Fruit fly (Drosophila melanogaster) whole organism, embryonic: ENCODE measurements around the gene ldbr.

ENCODE experiments used
- Abd-B ChIP-seq: fragments of 200-800 bp; sonication (Bioruptor generic); optimal IDR thresholded peaks from 2 replicates; lab custom pipeline; 2018; ENCODE audit warnings: missing biosample characterization, mild to moderate bottlenecking, missing genetic modification characterization, moderate library complexity
- Antp ChIP-seq: fragments of 200-800 bp; sonication (Bioruptor generic); optimal IDR thresholded peaks from 3 replicates; lab custom pipeline; 2016; ENCODE audit warnings: missing biosample characterization, missing genetic modification characterization
- Atf6 ChIP-seq: fragments of 200-800 bp; sonication (Bioruptor generic); IDR thresholded peaks from 2 replicates; pipeline ENCODE4 v1.3.6; 2022; ENCODE audit warnings: missing biosample characterization, missing genetic modification characterization
- Bgb ChIP-seq: fragments of 200-800 bp; sonication (Bioruptor generic); IDR thresholded peaks from 2 replicates; pipeline ENCODE4 v1.3.6; 2022; ENCODE audit warnings: missing biosample characterization, missing genetic modification characterization; ENCODE audit not compliant: partially characterized antibody
- CG10543 ChIP-seq: fragments of 200-800 bp; sonication (Bioruptor generic); optimal IDR thresholded peaks from 3 replicates; lab custom pipeline; 2017; ENCODE audit warnings: missing biosample characterization, mild to moderate bottlenecking, missing genetic modification characterization, moderate library complexity
- CG10654 ChIP-seq: fragments of 200-800 bp; sonication (Bioruptor generic); optimal IDR thresholded peaks from 2 replicates; lab custom pipeline; 2016; ENCODE audit warnings: missing biosample characterization, missing genetic modification characterization
- CG11456 ChIP-seq: fragments of 200-800 bp; sonication (Bioruptor generic); IDR thresholded peaks from 3 replicates; pipeline ENCODE4 v1.3.6; 2022; ENCODE audit warnings: missing biosample characterization, missing genetic modification characterization
- CG13424 ChIP-seq: fragments of 200-800 bp; sonication (Bioruptor generic); optimal IDR thresholded peaks from 2 replicates; lab custom pipeline; 2019; ENCODE audit warnings: missing biosample characterization, mild to moderate bottlenecking, missing genetic modification characterization, moderate library complexity
- CG15269 ChIP-seq: fragments of 200-800 bp; sonication (Bioruptor generic); optimal IDR thresholded peaks from 2 replicates; lab custom pipeline; 2018; ENCODE audit warnings: missing biosample characterization, mild to moderate bottlenecking, missing genetic modification characterization, moderate library complexity
- CG16863 ChIP-seq: fragments of 200-800 bp; sonication (Bioruptor generic); optimal IDR thresholded peaks from 3 replicates; lab custom pipeline; 2016; ENCODE audit warnings: missing biosample characterization, missing genetic modification characterization
- CG17385 ChIP-seq: fragments of 200-800 bp; sonication (Bioruptor generic); optimal IDR thresholded peaks from 3 replicates; lab custom pipeline; 2018; ENCODE audit warnings: missing biosample characterization, mild to moderate bottlenecking, missing genetic modification characterization
- CG17802 ChIP-seq: fragments of 200-800 bp; sonication (Bioruptor generic); optimal IDR thresholded peaks from 2 replicates; lab custom pipeline; 2018; ENCODE audit warnings: missing biosample characterization, mild to moderate bottlenecking, missing genetic modification characterization, moderate library complexity
- CG2202 ChIP-seq: fragments of 200-800 bp; sonication (Bioruptor generic); optimal IDR thresholded peaks from 2 replicates; lab custom pipeline; 2018; ENCODE audit warnings: missing biosample characterization, mild to moderate bottlenecking, missing genetic modification characterization
- CG34376 ChIP-seq: fragments of 200-800 bp; sonication (Bioruptor generic); optimal IDR thresholded peaks from 2 replicates; lab custom pipeline; 2018; ENCODE audit warnings: missing biosample characterization, mild to moderate bottlenecking, missing genetic modification characterization
- CG4360 ChIP-seq: fragments of 200-800 bp; sonication (Bioruptor generic); IDR thresholded peaks from 2 replicates; pipeline ENCODE4 v1.3.6; 2022; ENCODE audit warnings: missing biosample characterization, missing genetic modification characterization
- CG4820 ChIP-seq: fragments of 200-800 bp; sonication (Bioruptor generic); optimal IDR thresholded peaks from 3 replicates; lab custom pipeline; 2016; ENCODE audit warnings: missing biosample characterization, missing genetic modification characterization
- CG5953 ChIP-seq: fragments of 200-800 bp; sonication (Bioruptor generic); IDR thresholded peaks from 2 replicates; pipeline ENCODE4 v1.3.6; 2022; ENCODE audit warnings: missing biosample characterization, missing genetic modification characterization
- CG9727 ChIP-seq: fragments of 200-800 bp; sonication (Bioruptor generic); optimal IDR thresholded peaks from 3 replicates; lab custom pipeline; 2017; ENCODE audit warnings: missing biosample characterization, mild to moderate bottlenecking, missing genetic modification characterization
- CG9876 ChIP-seq: fragments of 200-800 bp; sonication (Bioruptor generic); optimal IDR thresholded peaks from 2 replicates; lab custom pipeline; 2016; ENCODE audit warnings: missing biosample characterization, missing genetic modification characterization
- H2.0 ChIP-seq: fragments of 200-800 bp; sonication (Bioruptor generic); IDR thresholded peaks from 2 replicates; pipeline ENCODE4 v1.3.6; 2022; ENCODE audit warnings: missing biosample characterization, missing genetic modification characterization
- HmgD ChIP-seq: fragments of 200-800 bp; sonication (Bioruptor generic); optimal IDR thresholded peaks from 3 replicates; lab custom pipeline; 2016; ENCODE audit warnings: missing biosample characterization, missing genetic modification characterization
- HmgZ ChIP-seq: fragments of 200-800 bp; sonication (Bioruptor generic); optimal IDR thresholded peaks from 2 replicates; lab custom pipeline; 2018; ENCODE audit warnings: missing biosample characterization, mild to moderate bottlenecking, missing genetic modification characterization
- Jarid2 ChIP-seq: fragments of 200-800 bp; sonication (Bioruptor generic); optimal IDR thresholded peaks from 3 replicates; lab custom pipeline; 2017; ENCODE audit warnings: mild to moderate bottlenecking, missing biosample characterization, missing genetic modification reagents, missing genetic modification characterization
- NC2β ChIP-seq: fragments of 200-800 bp; sonication (Bioruptor generic); optimal IDR thresholded peaks from 2 replicates; lab custom pipeline; 2016; ENCODE audit warnings: missing biosample characterization, missing genetic modification characterization
- Pdp1 ChIP-seq, 2 experiments: fragments of 200-800 bp; sonication (Bioruptor generic); optimal IDR thresholded peaks; 3 replicates each; lab custom pipeline; 2016; ENCODE audit warnings: missing biosample characterization in 2 of 2, missing genetic modification characterization in 2 of 2, mild to moderate bottlenecking in 1 of 2, moderate library complexity in 1 of 2
- Ptx1 ChIP-seq: fragments of 200-800 bp; sonication (Bioruptor generic); IDR thresholded peaks from 2 replicates; pipeline ENCODE4 v1.3.6; 2022; ENCODE audit warnings: missing biosample characterization, missing genetic modification characterization
- Rx ChIP-seq: fragments of 200-800 bp; sonication (Bioruptor generic); IDR thresholded peaks from 2 replicates; pipeline ENCODE4 v1.3.6; 2022; ENCODE audit warnings: missing biosample characterization, missing genetic modification characterization
- Side ChIP-seq: fragments of 200-800 bp; sonication (Bioruptor generic); optimal IDR thresholded peaks from 2 replicates; lab custom pipeline; 2016; ENCODE audit warnings: missing biosample characterization, missing genetic modification characterization
- Sox100B ChIP-seq: fragments of 200-800 bp; sonication (Bioruptor generic); optimal IDR thresholded peaks from 3 replicates; lab custom pipeline; 2018; ENCODE audit warnings: missing biosample characterization, mild to moderate bottlenecking, missing genetic modification characterization
- TFAM ChIP-seq: fragments of 200-800 bp; sonication (Bioruptor generic); optimal IDR thresholded peaks from 2 replicates; lab custom pipeline; 2017; ENCODE audit warnings: missing biosample characterization, missing genetic modification characterization, inconsistent platforms
- YL-1 ChIP-seq: fragments of 200-800 bp; sonication (Bioruptor generic); optimal IDR thresholded peaks from 3 replicates; lab custom pipeline; 2017; ENCODE audit warnings: missing biosample characterization, mild to moderate bottlenecking, missing genetic modification characterization
- ab ChIP-seq: fragments of 200-800 bp; sonication (Bioruptor generic); optimal IDR thresholded peaks from 2 replicates; lab custom pipeline; 2016; ENCODE audit warnings: missing biosample characterization, missing genetic modification characterization
- ase ChIP-seq: fragments of 200-800 bp; sonication (Bioruptor generic); IDR thresholded peaks from 3 replicates; pipeline ENCODE4 v1.3.6; 2022; ENCODE audit warnings: missing biosample characterization, missing genetic modification characterization
- bab2 ChIP-seq: fragments of 200-800 bp; sonication (Bioruptor generic); optimal IDR thresholded peaks from 2 replicates; lab custom pipeline; 2016; ENCODE audit warnings: missing biosample characterization, missing genetic modification characterization
- bsh ChIP-seq, 2 experiments: fragments of 200-800 bp; sonication (Bioruptor generic); optimal IDR thresholded peaks; 2 replicates each; lab custom pipeline; 2017 to 2018; ENCODE audit warnings: mild to moderate bottlenecking in 2 of 2, missing biosample characterization in 2 of 2, missing genetic modification characterization in 2 of 2, moderate library complexity in 1 of 2
- crc ChIP-seq: fragments of 200-800 bp; sonication (Bioruptor generic); optimal IDR thresholded peaks from 2 replicates; lab custom pipeline; 2016; ENCODE audit warnings: missing biosample characterization, missing genetic modification characterization
- dimm ChIP-seq: fragments of 200-800 bp; sonication (Bioruptor generic); IDR thresholded peaks from 2 replicates; pipeline ENCODE4 v1.3.6; 2022; ENCODE audit warnings: missing biosample characterization, missing genetic modification characterization
- emc ChIP-seq: fragments of 200-800 bp; sonication (Bioruptor generic); optimal IDR thresholded peaks from 2 replicates; lab custom pipeline; 2016; ENCODE audit warnings: missing biosample characterization, missing genetic modification characterization
- ewg ChIP-seq: fragments of 200-800 bp; sonication (Bioruptor generic); optimal IDR thresholded peaks from 3 replicates; lab custom pipeline; 2017; ENCODE audit warnings: mild to moderate bottlenecking, missing biosample characterization, missing genetic modification reagents, missing genetic modification characterization
- exex ChIP-seq: fragments of 200-800 bp; sonication (Bioruptor generic); optimal IDR thresholded peaks from 4 replicates; lab custom pipeline; 2018; ENCODE audit warnings: missing biosample characterization, mild to moderate bottlenecking, missing genetic modification characterization, moderate library complexity
- eyg ChIP-seq: fragments of 200-800 bp; sonication (Bioruptor generic); optimal IDR thresholded peaks from 3 replicates; lab custom pipeline; 2016; ENCODE audit warnings: missing biosample characterization, missing genetic modification characterization
- fd102C ChIP-seq: fragments of 200-800 bp; sonication (Bioruptor generic); optimal IDR thresholded peaks from 2 replicates; lab custom pipeline; 2018; ENCODE audit warnings: missing biosample characterization, mild to moderate bottlenecking, missing genetic modification characterization, moderate library complexity
- ftz-f1 ChIP-seq: fragments of 200-800 bp; sonication (Bioruptor generic); optimal IDR thresholded peaks from 2 replicates; lab custom pipeline; 2016; ENCODE audit warnings: missing biosample characterization, missing genetic modification characterization
- fu2 ChIP-seq: fragments of 200-800 bp; sonication (Bioruptor generic); optimal IDR thresholded peaks from 2 replicates; lab custom pipeline; 2016; ENCODE audit warnings: missing biosample characterization, missing genetic modification characterization
- grn ChIP-seq: fragments of 200-800 bp; sonication (Bioruptor generic); optimal IDR thresholded peaks from 3 replicates; lab custom pipeline; 2017; ENCODE audit warnings: missing biosample characterization, missing genetic modification characterization
- klu ChIP-seq: fragments of 200-800 bp; sonication (Bioruptor generic); IDR thresholded peaks from 2 replicates; pipeline ENCODE4 v1.3.6; 2022; ENCODE audit warnings: missing biosample characterization, missing genetic modification characterization
- lab ChIP-seq: fragments of 200-800 bp; sonication (Bioruptor generic); optimal IDR thresholded peaks from 3 replicates; lab custom pipeline; 2017; ENCODE audit warnings: missing biosample characterization, missing genetic modification characterization, mild to moderate bottlenecking, moderate library complexity, missing genetic modification reagents
- mld ChIP-seq: fragments of 200-800 bp; sonication (Bioruptor generic); IDR thresholded peaks from 3 replicates; pipeline ENCODE4 v1.3.6; 2022; ENCODE audit warnings: missing biosample characterization, missing genetic modification characterization; ENCODE audit not compliant: partially characterized antibody
- nau ChIP-seq: fragments of 200-800 bp; sonication (Bioruptor generic); optimal IDR thresholded peaks from 3 replicates; lab custom pipeline; 2017; ENCODE audit warnings: missing biosample characterization, mild to moderate bottlenecking, missing genetic modification characterization, missing genetic modification reagents
- onecut ChIP-seq: fragments of 200-800 bp; sonication (Bioruptor generic); IDR thresholded peaks from 2 replicates; pipeline ENCODE4 v1.3.6; 2022; ENCODE audit warnings: missing biosample characterization, missing genetic modification characterization
- stc ChIP-seq: fragments of 200-800 bp; sonication (Bioruptor generic); IDR thresholded peaks from 2 replicates; pipeline ENCODE4 v1.3.6; 2022; ENCODE audit warnings: missing biosample characterization, missing genetic modification characterization
- twi ChIP-seq: fragments of 200-800 bp; optimal IDR thresholded peaks from 2 replicates; lab custom pipeline; 2019; ENCODE audit warnings: missing biosample characterization, mild to moderate bottlenecking, missing genetic modification characterization, moderate library complexity

Gene ldbr

dm6 chr3L:8081822-8082221 is 39.8 kb upstream of the ldbr start (continued):
- TF ChIP-seq CG9727 (GFP tag; lab: Kevin White, UChicago) (no peak), Side (peak; percentile 44), grn (GFP tag; lab: Kevin White, UChicago) (no peak), CG15269 (tag; lab: Kevin White, UChicago) (peak; percentile 63), nau (GFP tag; lab: Kevin White, UChicago) (peak; percentile 69), Rx (no peak), ewg (GFP tag; lab: Kevin White, UChicago) (peak; percentile 55), fu2 (no peak), twi (tag; lab: Kevin White, UChicago) (no peak), Ptx1 (GFP tag; lab: Robert Waterston, UW) (no peak), CG4360 (GFP tag; lab: Robert Waterston, UW) (no peak), CG34376 (peak; percentile 76), bab2 (peak; percentile 1), CG17802 (tag; lab: Kevin White, UChicago) (no peak), exex (tag; lab: Kevin White, UChicago) (no peak), CG16863 (GFP tag; lab: Kevin White, UChicago) (no peak), NC2β (GFP tag; lab: Kevin White, UChicago) (no peak), TFAM (GFP tag; lab: Kevin White, UChicago) (no peak), HmgD (no peak), crc (GFP tag; lab: Kevin White, UChicago) (peak; percentile 2), HmgZ (tag; lab: Kevin White, UChicago) (peak; percentile 61), bsh (GFP tag; optimal IDR thresholded peaks at IDR 0.05; lab: Kevin White, UChicago) (peak in 1 of 2 experiments; percentile 20), Pdp1 (GFP tag; optimal IDR thresholded peaks at IDR 0.05; lab: Kevin White, UChicago) (peak in 1 of 2 experiments; percentile 61), Sox100B (GFP tag; lab: Kevin White, UChicago) (no peak), ftz-f1 (GFP tag; lab: Kevin White, UChicago) (no peak), CG5953 (no peak), Abd-B (GFP tag; lab: Kevin White, UChicago) (no peak), CG2202 (tag; lab: Kevin White, UChicago) (no peak), CG13424 (tag; lab: Kevin White, UChicago) (no peak), mld (GFP tag; lab: Robert Waterston, UW) (no peak), ase (GFP tag; lab: Robert Waterston, UW) (no peak), YL-1 (peak; percentile 51), fd102C (GFP tag; lab: Kevin White, UChicago) (no peak), CG11456 (GFP tag; lab: Robert Waterston, UW) (no peak), emc (no peak), eyg (no peak), CG17385 (GFP tag; lab: Kevin White, UChicago) (peak; percentile 64), stc (GFP tag; lab: Robert Waterston, UW) (peak; percentile 47; the same call in 1 of the 2 replicates), CG9876 (GFP tag; lab: Kevin White, UChicago) (no peak), Atf6 (peak; percentile 55; the same call in 1 of the 2 replicates), dimm (no peak), CG4820 (GFP tag; lab: Kevin White, UChicago) (no peak), CG10654 (GFP tag; lab: Kevin White, UChicago) (no peak), Bgb (no peak), Jarid2 (peak; percentile 63), H2.0 (GFP tag; lab: Robert Waterston, UW) (no peak), lab (GFP tag; lab: Kevin White, UChicago) (peak; percentile 89), klu (GFP tag; lab: Robert Waterston, UW) (no peak), ab (GFP tag; lab: Kevin White, UChicago) (no peak), CG10543 (peak; percentile 56), onecut (GFP tag; lab: Robert Waterston, UW) (peak; percentile 82), Antp (no peak)
